Worm (Caenorhabditis elegans): ENCODE measurements around the gene aps-1.

ce11 chrV:5986755-5987154 lies 31.0 kb upstream of the aps-1 start, which contains the start of gene C10F3.7:
- TF ChIP-seq snpc-4 (tag; optimal IDR thresholded peaks at IDR 0.05) (no peak), ama-1 (optimal IDR thresholded peaks at IDR 0.05) (no peak), mbf-1 (tag; optimal IDR thresholded peaks at IDR 0.05) (no peak), sem-4 (tag; optimal IDR thresholded peaks at IDR 0.05) (no peak), crh-2 (tag; optimal IDR thresholded peaks at IDR 0.05) (no peak)
